Worm (Caenorhabditis elegans) whole organism, mixed stage, embryonic: ENCODE measurements around the gene T03G6.3.

Experiments
- M03D4.4 ChIP-seq: sonication (generic microtip); optimal IDR thresholded peaks from 2 replicates; lab custom pipeline; 2017; ENCODE audit warnings: mild to moderate bottlenecking, missing genetic modification characterization, missing compliant biosample characterization
- blmp-1 ChIP-seq: fragments of 150-350 bp; optimal IDR thresholded peaks from 2 replicates; lab custom pipeline; 2014; ENCODE audit warnings: missing biosample characterization, missing genetic modification characterization
- ceh-43 ChIP-seq: fragments of 200-800 bp; sonication (Bioruptor generic); optimal IDR thresholded peaks from 2 replicates; lab custom pipeline; 2018; ENCODE audit warnings: mild to moderate bottlenecking, missing genetic modification characterization, moderate library complexity, missing compliant biosample characterization
- ceh-83 ChIP-seq: fragments of 200-800 bp; sonication (Bioruptor generic); optimal IDR thresholded peaks from 2 replicates; lab custom pipeline; 2018; ENCODE audit warnings: mild to moderate bottlenecking, missing genetic modification characterization, missing compliant biosample characterization
- ces-1 ChIP-seq: fragments of 150-350 bp; optimal IDR thresholded peaks from 2 replicates; lab custom pipeline; 2014; ENCODE audit warnings: missing biosample characterization, missing genetic modification reagents, missing genetic modification characterization
- cnd-1 ChIP-seq: fragments of 200-800 bp; sonication (Bioruptor generic); optimal IDR thresholded peaks from 2 replicates; lab custom pipeline; 2018; ENCODE audit warnings: mild to moderate bottlenecking, missing genetic modification characterization, missing compliant biosample characterization
- drap-1 ChIP-seq: fragments of 200-800 bp; sonication (Bioruptor generic); optimal IDR thresholded peaks from 3 replicates; lab custom pipeline; 2018; ENCODE audit warnings: mild to moderate bottlenecking, missing genetic modification characterization, missing compliant biosample characterization
- elt-1 ChIP-seq: sonication (generic microtip); optimal IDR thresholded peaks from 2 replicates; lab custom pipeline; 2017; ENCODE audit warnings: missing genetic modification characterization, mild to moderate bottlenecking, missing compliant biosample characterization, antibody characterized with exemption, moderate library complexity, borderline replicate concordance; ENCODE audit not compliant: insufficient read depth
- elt-3 ChIP-seq: fragments of 150-350 bp; optimal IDR thresholded peaks from 2 replicates; lab custom pipeline; 2014; ENCODE audit warnings: missing biosample characterization, missing genetic modification characterization
- flh-1 ChIP-seq: fragments of 200-800 bp; sonication (Bioruptor generic); optimal IDR thresholded peaks from 2 replicates; lab custom pipeline; 2018; ENCODE audit warnings: mild to moderate bottlenecking, missing genetic modification characterization, moderate library complexity, missing compliant biosample characterization
- ham-2 ChIP-seq: fragments of 200-800 bp; sonication (Bioruptor generic); optimal IDR thresholded peaks from 2 replicates; lab custom pipeline; 2018; ENCODE audit warnings: mild to moderate bottlenecking, missing genetic modification characterization, missing compliant biosample characterization
- hlh-1 ChIP-seq: fragments of 150-350 bp; optimal IDR thresholded peaks from 2 replicates; lab custom pipeline; 2014; ENCODE audit warnings: missing biosample characterization, missing genetic modification reagents, missing genetic modification characterization
- lin-13 ChIP-seq: fragments of 150-350 bp; optimal IDR thresholded peaks from 2 replicates; lab custom pipeline; 2014; ENCODE audit warnings: missing biosample characterization, missing genetic modification characterization
- lin-32 ChIP-seq: fragments of 200-800 bp; sonication (Bioruptor generic); optimal IDR thresholded peaks from 2 replicates; lab custom pipeline; 2018; ENCODE audit warnings: mild to moderate bottlenecking, missing genetic modification characterization, missing compliant biosample characterization
- lsy-2 ChIP-seq: fragments of 150-350 bp; optimal IDR thresholded peaks from 2 replicates; lab custom pipeline; 2014; ENCODE audit warnings: missing biosample characterization, missing genetic modification characterization
- mab-5 ChIP-seq: fragments of 150-350 bp; optimal IDR thresholded peaks from 2 replicates; lab custom pipeline; 2014; ENCODE audit warnings: missing biosample characterization, missing genetic modification characterization
- mep-1 ChIP-seq: fragments of 150-350 bp; optimal IDR thresholded peaks from 2 replicates; lab custom pipeline; 2017; ENCODE audit warnings: missing biosample characterization, missing genetic modification reagents, missing genetic modification characterization, inconsistent platforms
- mls-2 ChIP-seq: sonication (generic microtip); optimal IDR thresholded peaks from 2 replicates; lab custom pipeline; 2016; ENCODE audit warnings: mild to moderate bottlenecking, missing genetic modification characterization, moderate library complexity, missing compliant biosample characterization
- nhr-12 ChIP-seq: fragments of 150-350 bp; optimal IDR thresholded peaks from 2 replicates; lab custom pipeline; 2014; ENCODE audit warnings: missing biosample characterization, missing genetic modification characterization
- nhr-2 ChIP-seq: fragments of 150-350 bp; optimal IDR thresholded peaks from 2 replicates; lab custom pipeline; 2014; ENCODE audit warnings: missing biosample characterization, missing genetic modification characterization
- nhr-237 ChIP-seq: fragments of 150-350 bp; optimal IDR thresholded peaks from 2 replicates; lab custom pipeline; 2014; ENCODE audit warnings: missing biosample characterization, missing genetic modification characterization
- nhr-28 ChIP-seq: fragments of 150-350 bp; optimal IDR thresholded peaks from 2 replicates; lab custom pipeline; 2014; ENCODE audit warnings: missing biosample characterization, missing genetic modification characterization
- nhr-76 ChIP-seq: sonication (generic microtip); optimal IDR thresholded peaks from 2 replicates; lab custom pipeline; 2017; ENCODE audit warnings: missing biosample characterization, missing genetic modification characterization
- pha-4 ChIP-seq: fragments of 150-350 bp; optimal IDR thresholded peaks from 2 replicates; lab custom pipeline; 2018; ENCODE audit warnings: missing biosample characterization, missing genetic modification reagents, missing genetic modification characterization
- sptf-1 ChIP-seq: sonication (generic microtip); optimal IDR thresholded peaks from 2 replicates; lab custom pipeline; 2017; ENCODE audit warnings: mild to moderate bottlenecking, missing genetic modification characterization, moderate library complexity, missing compliant biosample characterization
- tbx-8 ChIP-seq: fragments of 200-800 bp; sonication (Bioruptor generic); optimal IDR thresholded peaks from 2 replicates; lab custom pipeline; 2018; ENCODE audit warnings: mild to moderate bottlenecking, missing genetic modification characterization, moderate library complexity, missing compliant biosample characterization
- unc-120 ChIP-seq: sonication (generic microtip); optimal IDR thresholded peaks from 2 replicates; lab custom pipeline; 2017; ENCODE audit warnings: missing genetic modification characterization, missing compliant biosample characterization; ENCODE audit not compliant: poor library complexity, severe bottlenecking
- unc-62 ChIP-seq: fragments of 150-350 bp; optimal IDR thresholded peaks from 2 replicates; lab custom pipeline; 2014; ENCODE audit warnings: missing biosample characterization, missing genetic modification reagents, missing genetic modification characterization
- zip-8 ChIP-seq: fragments of 150-350 bp; optimal IDR thresholded peaks from 2 replicates; lab custom pipeline; 2014; ENCODE audit warnings: missing biosample characterization, missing genetic modification characterization
- ztf-11 ChIP-seq: fragments of 150-350 bp; optimal IDR thresholded peaks from 2 replicates; lab custom pipeline; 2014; ENCODE audit warnings: missing biosample characterization, missing genetic modification characterization

Gene T03G6.3

DNA sequence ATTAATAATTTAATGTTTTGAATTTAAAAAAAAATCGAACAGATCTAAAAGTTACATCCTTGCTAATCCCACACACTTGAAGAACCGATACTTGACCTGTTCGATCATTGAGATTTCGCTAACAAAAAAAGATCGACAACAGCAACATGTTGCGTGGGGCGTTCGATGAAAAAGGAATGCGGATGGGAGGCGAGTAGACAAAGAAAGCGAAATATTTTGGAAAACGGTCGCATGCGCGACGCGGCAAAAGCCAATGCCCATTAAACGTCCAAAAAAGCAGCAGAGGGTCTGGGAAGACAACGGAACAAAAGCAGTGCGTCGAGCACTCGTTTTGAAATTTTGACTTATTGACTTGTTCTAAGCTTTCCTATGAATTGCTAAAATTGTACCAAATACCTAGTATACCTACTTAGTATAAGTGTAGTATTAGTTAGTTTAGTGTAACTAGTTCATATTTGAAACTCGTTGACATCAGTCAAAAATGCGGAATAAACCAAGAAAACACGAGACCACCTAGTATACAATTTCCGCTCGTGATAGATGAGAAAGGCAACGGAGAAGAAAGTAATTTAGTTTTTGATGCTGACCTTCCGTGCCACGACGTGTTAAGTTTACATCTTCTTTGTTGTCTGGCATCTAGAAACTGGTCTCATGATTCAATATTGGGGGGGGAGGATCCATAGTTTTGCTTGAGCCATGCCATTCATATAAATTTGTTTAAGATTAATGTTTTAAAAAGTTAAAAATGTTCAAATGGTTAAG lies 33.5 kb downstream of the T03G6.3 start:
- TF ChIP-seq ces-1 (GFP tag; lab: Kevin White, UChicago): no peak
- no peak for TF ChIP-seq blmp-1
- TF ChIP-seq drap-1 (GFP tag; lab: Kevin White, UChicago): no peak
- TF ChIP-seq mls-2: no peak
- TF ChIP-seq ham-2 (GFP tag; lab: Kevin White, UChicago): no peak
- TF ChIP-seq unc-62: no peak
- TF ChIP-seq hlh-1 (tag; lab: Kevin White, UChicago): no peak
- TF ChIP-seq nhr-12 (tag; lab: Kevin White, UChicago): no peak
- TF ChIP-seq cnd-1 (tag; lab: Kevin White, UChicago): no peak
- TF ChIP-seq ceh-83: no peak
- TF ChIP-seq nhr-237 (tag; lab: Kevin White, UChicago): no peak
- TF ChIP-seq elt-3 (tag; lab: Kevin White, UChicago): no peak
- no peak for TF ChIP-seq flh-1 (GFP tag; lab: Kevin White, UChicago)
- TF ChIP-seq nhr-76 (tag; lab: Kevin White, UChicago): no peak
- TF ChIP-seq lin-32 (GFP tag; lab: Kevin White, UChicago): no peak
- TF ChIP-seq, all 35 proteins: peak for 0

DNA sequence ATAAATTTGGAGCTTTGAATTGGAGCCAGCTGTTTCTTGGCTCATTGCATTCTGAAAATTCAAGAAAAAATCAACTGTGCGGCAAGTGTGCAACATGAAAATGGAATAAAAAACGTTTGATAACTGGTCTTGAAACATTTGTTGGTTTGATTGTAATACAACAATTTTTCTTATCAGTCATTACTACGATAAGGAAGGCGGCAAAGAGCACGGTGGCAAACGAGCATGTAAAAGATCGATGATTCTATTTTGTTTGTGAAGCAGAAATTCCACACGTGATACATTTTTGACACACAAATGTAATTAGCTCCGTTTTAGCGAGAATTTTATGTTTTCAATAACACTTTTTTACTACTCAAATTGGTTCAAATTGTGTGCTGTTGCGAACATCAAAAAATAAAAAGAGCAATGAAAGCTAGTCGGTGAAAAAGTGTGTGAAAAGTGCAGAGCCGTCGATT lies 35.0 kb downstream of the T03G6.3 start, which contains the start of gene H01M10.1:
TSS of gene H01M10.1 (minus strand) at position 51 of the 458 bp plus-strand sequence.
- no peak for TF ChIP-seq unc-62
- TF ChIP-seq cnd-1 (tag; lab: Kevin White, UChicago): no peak
- no peak for TF ChIP-seq zip-8 (tag; lab: Kevin White, UChicago)
- no peak for TF ChIP-seq ceh-83
- TF ChIP-seq mab-5 (tag; lab: Kevin White, UChicago): no peak

ce11 chrX:2577442-2577841 lies 38.1 kb downstream of the T03G6.3 start, which contains the start of gene ttr-42:
TSS of gene ttr-42 (plus strand) at chrX:2577742.
- TF ChIP-seq ces-1 (GFP tag; lab: Kevin White, UChicago) (no peak), M03D4.4 (tag; lab: Kevin White, UChicago) (no peak), flh-1 (GFP tag; lab: Kevin White, UChicago) (no peak), mls-2 (no peak), ham-2 (GFP tag; lab: Kevin White, UChicago) (no peak), ceh-43 (GFP tag; lab: Kevin White, UChicago) (no peak), mep-1 (tag; lab: Kevin White, UChicago) (no peak), mab-5 (tag; lab: Kevin White, UChicago) (no peak), tbx-8 (GFP tag; lab: Kevin White, UChicago) (no peak), sptf-1 (tag; lab: Kevin White, UChicago) (no peak), nhr-2 (no peak), hlh-1 (tag; lab: Kevin White, UChicago) (no peak), unc-62 (no peak), elt-1 (tag; lab: Kevin White, UChicago) (no peak), lin-13 (tag; lab: Kevin White, UChicago) (no peak), drap-1 (GFP tag; lab: Kevin White, UChicago) (no peak), zip-8 (tag; lab: Kevin White, UChicago) (no peak)
- TF ChIP-seq, all 35 proteins: peak for 0

ce11 chrX:2572646-2573149 lies 42.8 kb downstream of the T03G6.3 start, which contains the start of the genes ccd-5 and F52H2.1:
TSS of gene ccd-5 (minus strand) at chrX:2572653.
TSS of gene F52H2.1 (plus strand) at chrX:2573099.
- TF ChIP-seq nhr-237 (tag; lab: Kevin White, UChicago): no peak
- no peak for TF ChIP-seq sptf-1 (tag; lab: Kevin White, UChicago)
- TF ChIP-seq mep-1 (tag; lab: Kevin White, UChicago): no peak
- no peak for TF ChIP-seq ceh-43 (GFP tag; lab: Kevin White, UChicago)
- no peak for TF ChIP-seq ztf-11 (tag; lab: Kevin White, UChicago)
- no peak for TF ChIP-seq nhr-76 (tag; lab: Kevin White, UChicago)
- TF ChIP-seq ceh-83: no peak
- no peak for TF ChIP-seq hlh-1 (tag; lab: Kevin White, UChicago)
- no peak for TF ChIP-seq cnd-1 (tag; lab: Kevin White, UChicago)
- TF ChIP-seq mls-2: no peak
- TF ChIP-seq lsy-2: no peak
- TF ChIP-seq unc-120 (tag; lab: Kevin White, UChicago): no peak
- TF ChIP-seq ces-1 (GFP tag; lab: Kevin White, UChicago): no peak
- no peak for TF ChIP-seq ham-2 (GFP tag; lab: Kevin White, UChicago)
- no peak for TF ChIP-seq flh-1 (GFP tag; lab: Kevin White, UChicago)
- no peak for TF ChIP-seq mab-5 (tag; lab: Kevin White, UChicago)
- TF ChIP-seq blmp-1: no peak
- no peak for TF ChIP-seq nhr-28 (tag; lab: Kevin White, UChicago)
- TF ChIP-seq tbx-8 (GFP tag; lab: Kevin White, UChicago): no peak
- no peak for TF ChIP-seq pha-4 (tag; lab: Kevin White, UChicago)
- TF ChIP-seq, all 35 proteins: peak for 0
